Worm (Caenorhabditis elegans) whole organism, young adult: Measurements from ENCODE around the gene rif-1.1.

Experiments used
- Y95B8A.8 ChIP-seq: fragments of 200-800 bp; sonication (Bioruptor generic); IDR thresholded peaks from 2 replicates; pipeline ENCODE4 v1.3.6; 2022; ENCODE audit warnings: missing genetic modification reagents, missing genetic modification characterization, missing compliant biosample characterization
- dox-1 ChIP-seq: fragments of 200-800 bp; sonication (Bioruptor generic); IDR thresholded peaks from 2 replicates; pipeline ENCODE4 v1.3.6; 2022; ENCODE audit warnings: missing genetic modification reagents, missing genetic modification characterization, missing compliant biosample characterization
- lsy-27 ChIP-seq: sonication (generic microtip); optimal IDR thresholded peaks from 2 replicates; lab custom pipeline; 2017; ENCODE audit warnings: missing genetic modification characterization, mild to moderate bottlenecking, missing compliant biosample characterization, antibody characterized with exemption, missing genotype, borderline replicate concordance; ENCODE audit not compliant: insufficient read depth
- pha-4 ChIP-seq: fragments of 150-350 bp; sonication (generic microtip); optimal IDR thresholded peaks from 2 replicates; lab custom pipeline; 2014; ENCODE audit warnings: missing biosample characterization, missing genetic modification reagents, missing genetic modification characterization
- repo-1 ChIP-seq: sonication (generic microtip); optimal IDR thresholded peaks from 2 replicates; lab custom pipeline; 2017; ENCODE audit warnings: mild to moderate bottlenecking, missing genetic modification characterization, missing compliant biosample characterization
- sea-2 ChIP-seq: fragments of 200-800 bp; sonication (Bioruptor generic); IDR thresholded peaks from 2 replicates; pipeline ENCODE4 v1.3.6; 2022; ENCODE audit warnings: missing genetic modification characterization, missing compliant biosample characterization
- unc-62 ChIP-seq: fragments of 150-350 bp; optimal IDR thresholded peaks from 2 replicates; lab custom pipeline; 2014; ENCODE audit warnings: missing biosample characterization, missing genetic modification reagents, missing genetic modification characterization

- no peak for TF ChIP-seq repo-1
- no peak for TF ChIP-seq Y95B8A.8 (GFP tag; lab: Robert Waterston, UW)
- no peak for TF ChIP-seq sea-2 (GFP tag; lab: Robert Waterston, UW)
- TF ChIP-seq unc-62 (GFP tag; lab: Kevin White, UChicago): no peak
- no peak for TF ChIP-seq lsy-27 (tag; lab: Kevin White, UChicago)
- no peak for TF ChIP-seq dox-1 (GFP tag; lab: Robert Waterston, UW)
- TF ChIP-seq pha-4 (tag; lab: Kevin White, UChicago): no peak
Measured at ce11 chrIV:17427423-17427822, 33.6 kb downstream of the rif-1.1 start, which contains the start of gene C06A12.3.
